Fruit fly (Drosophila melanogaster) whole organism, prepupa: ENCODE results near the gene CG1542.

Experiments used
- CG10669 ChIP-seq: fragments of 200-800 bp; sonication (Bioruptor generic); optimal IDR thresholded peaks from 3 replicates; lab custom pipeline; 2018; ENCODE audit warnings: missing biosample characterization, mild to moderate bottlenecking, missing genetic modification characterization, moderate library complexity
- CG11294 ChIP-seq: fragments of 200-800 bp; sonication (Bioruptor generic); IDR thresholded peaks from 2 replicates; pipeline ENCODE4 v1.3.6; 2022; ENCODE audit warnings: missing biosample characterization, missing genetic modification characterization
- CG15336 ChIP-seq: fragments of 200-800 bp; sonication (Bioruptor generic); IDR thresholded peaks from 2 replicates; pipeline ENCODE4 v1.3.6; 2022; ENCODE audit warnings: missing biosample characterization, missing genetic modification characterization
- CG6854 ChIP-seq: fragments of 200-800 bp; sonication (Bioruptor generic); optimal IDR thresholded peaks from 2 replicates; lab custom pipeline; 2017; ENCODE audit warnings: missing biosample characterization, mild to moderate bottlenecking, missing genetic modification characterization
- Eip93F ChIP-seq: fragments of 200-800 bp; sonication (Bioruptor generic); optimal IDR thresholded peaks from 2 replicates; lab custom pipeline; 2016; ENCODE audit warnings: missing biosample characterization, mild to moderate bottlenecking, missing genetic modification characterization
- OdsH ChIP-seq: fragments of 200-800 bp; sonication (Bioruptor generic); optimal IDR thresholded peaks from 3 replicates; lab custom pipeline; 2016; ENCODE audit warnings: missing biosample characterization, missing genetic modification characterization
- Sox14 ChIP-seq: fragments of 200-800 bp; sonication (Bioruptor generic); optimal IDR thresholded peaks from 3 replicates; lab custom pipeline; 2016; ENCODE audit warnings: missing biosample characterization, missing genetic modification characterization
- Sox15 ChIP-seq: fragments of 200-800 bp; sonication (Bioruptor generic); optimal IDR thresholded peaks from 3 replicates; lab custom pipeline; 2016; ENCODE audit warnings: missing biosample characterization, missing genetic modification characterization
- eg ChIP-seq: fragments of 200-800 bp; sonication (Bioruptor generic); IDR thresholded peaks from 3 replicates; pipeline ENCODE4 v1.3.6; 2022; ENCODE audit warnings: missing biosample characterization, missing genetic modification characterization
- fd59A ChIP-seq: fragments of 200-800 bp; sonication (Bioruptor generic); optimal IDR thresholded peaks from 2 replicates; lab custom pipeline; 2017; ENCODE audit warnings: missing biosample characterization, mild to moderate bottlenecking, missing genetic modification characterization, missing genetic modification reagents
- net ChIP-seq: fragments of 200-800 bp; sonication (Bioruptor generic); optimal IDR thresholded peaks from 3 replicates; lab custom pipeline; 2016; ENCODE audit warnings: missing biosample characterization, missing genetic modification characterization
- spab ChIP-seq: fragments of 200-800 bp; sonication (Bioruptor generic); optimal IDR thresholded peaks from 2 replicates; lab custom pipeline; 2017; ENCODE audit warnings: missing biosample characterization, mild to moderate bottlenecking, missing genetic modification characterization, missing genetic modification reagents

DNA sequence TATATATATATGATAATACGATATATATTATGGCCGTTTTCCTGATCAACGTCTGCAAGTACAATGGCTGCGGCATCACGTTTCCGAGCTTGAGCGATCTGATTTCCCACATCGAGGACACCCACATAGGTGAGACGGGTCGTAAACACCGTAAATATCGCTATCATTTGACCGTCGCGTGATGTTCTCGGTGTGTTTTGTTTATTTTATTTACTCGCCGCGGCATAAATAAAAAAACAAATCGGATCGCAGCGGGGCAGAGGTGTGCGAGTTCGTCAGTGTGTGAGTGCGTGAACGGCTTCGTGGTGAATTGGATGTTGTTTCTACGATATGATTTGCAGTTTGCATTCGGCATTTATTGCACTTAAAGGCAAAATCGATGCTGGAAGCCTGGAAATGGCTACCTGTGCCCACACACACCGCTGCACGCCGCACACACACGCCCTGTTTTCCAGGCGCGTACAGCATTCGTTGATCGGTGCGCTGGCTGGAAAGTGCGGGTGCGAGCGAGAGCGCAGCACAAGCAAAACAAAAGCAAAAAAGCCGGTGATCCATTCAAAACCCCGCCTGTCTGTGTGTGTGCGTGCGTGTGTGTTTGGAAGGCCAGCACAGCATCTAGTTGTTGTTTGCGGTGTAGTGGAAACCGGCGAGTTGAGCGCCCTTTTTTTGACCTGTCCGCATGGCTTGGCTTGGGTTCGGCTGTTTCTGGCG, 8.2 kb downstream of the CG1542 start:
- TF ChIP-seq eg (GFP tag; lab: Robert Waterston, UW) (no peak), Sox15 (no peak), CG6854 (GFP tag; lab: Kevin White, UChicago) (peak; percentile 54), spab (GFP tag; lab: Kevin White, UChicago) (peak; percentile 79), fd59A (peak; percentile 59), CG15336 (no peak), net (GFP tag; lab: Kevin White, UChicago) (peak; percentile 71), CG10669 (GFP tag; lab: Kevin White, UChicago) (peak; percentile 75), OdsH (GFP tag; lab: Kevin White, UChicago) (no peak), Eip93F (peak; percentile 25), Sox14 (peak; percentile 40), CG11294 (GFP tag; lab: Robert Waterston, UW) (no peak)
